Fruit fly (Drosophila melanogaster): Measurements from ENCODE around the gene CycJ.
A peak's percentile ranks its signal among the peaks of the same experiment; 100 is the strongest.

The CycJ gene

dm6 chr3L:3515280-3516020 is 49.2 kb downstream of the CycJ start, which contains the start of gene Eip63E (continued):
- TF ChIP-seq Hand (GFP tag; optimal IDR thresholded peaks at IDR 0.05): no peak
- TF ChIP-seq amos (GFP tag; IDR thresholded peaks at IDR 0.05; ENCODE audit: partially characterized antibody): peak; percentile 45; the same call in 1 of the 2 replicates
- no peak for TF ChIP-seq Nf-YB (GFP tag; optimal IDR thresholded peaks at IDR 0.05)
- 0 out of 3 replicates have a peak, but pooled peaks have one; percentile 10 for TF ChIP-seq CG34224 (GFP tag; IDR thresholded peaks at IDR 0.05; ENCODE audit: partially characterized antibody)
- TF ChIP-seq Hr3 (GFP tag; optimal IDR thresholded peaks at IDR 0.05): no peak
- no peak for TF ChIP-seq so (GFP tag; IDR thresholded peaks at IDR 0.05)
- TF ChIP-seq bigmax (GFP tag; optimal IDR thresholded peaks at IDR 0.05): no peak
- TF ChIP-seq gem (tag; optimal IDR thresholded peaks at IDR 0.05): peak; percentile 13
- no peak for TF ChIP-seq gt (GFP tag; IDR thresholded peaks at IDR 0.05)
- peak; percentile 67 for TF ChIP-seq Fer1 (GFP tag; optimal IDR thresholded peaks at IDR 0.05)
- no peak for TF ChIP-seq fd102C (GFP tag; optimal IDR thresholded peaks at IDR 0.05)
- TF ChIP-seq Dref (GFP tag; IDR thresholded peaks at IDR 0.05): no peak
- TF ChIP-seq CG2120 (GFP tag; optimal IDR thresholded peaks at IDR 0.05): no peak
- no peak for TF ChIP-seq yki (optimal IDR thresholded peaks at IDR 0.05)
- no peak for TF ChIP-seq Six4 (GFP tag; optimal IDR thresholded peaks at IDR 0.05)
- TF ChIP-seq CG2875 (GFP tag; optimal IDR thresholded peaks at IDR 0.05): no peak
- peak; percentile 37 for TF ChIP-seq CG34376 (GFP tag; optimal IDR thresholded peaks at IDR 0.05)
- no peak for TF ChIP-seq Mad (GFP tag; optimal IDR thresholded peaks at IDR 0.05)
- TF ChIP-seq pho (GFP tag; optimal IDR thresholded peaks at IDR 0.05): no peak
- peak; percentile 7 for TF ChIP-seq scrt (GFP tag; optimal IDR thresholded peaks at IDR 0.05)
- no peak for TF ChIP-seq CG7271 (tag; optimal IDR thresholded peaks at IDR 0.05)
- 0 out of 3 replicates have a peak, but pooled peaks have one; percentile 11 for TF ChIP-seq gce (GFP tag; IDR thresholded peaks at IDR 0.05)
- peak in 1 of 2 experiments; percentile 17 for TF ChIP-seq Hr78 (GFP tag; optimal IDR thresholded peaks at IDR 0.05)
- TF ChIP-seq crol (GFP tag; IDR thresholded peaks at IDR 0.05): no peak
- TF ChIP-seq sim (GFP tag; IDR thresholded peaks at IDR 0.05): no peak
- peak; percentile 26; the same call in 1 of the 2 replicates for TF ChIP-seq CG3847 (GFP tag; IDR thresholded peaks at IDR 0.05)
- TF ChIP-seq h (optimal IDR thresholded peaks at IDR 0.05): no peak
- peak; percentile 91 for TF ChIP-seq MESR4 (GFP tag; optimal IDR thresholded peaks at IDR 0.05)
- TF ChIP-seq CG1647 (GFP tag; optimal IDR thresholded peaks at IDR 0.05): no peak
- TF ChIP-seq pan (optimal IDR thresholded peaks at IDR 0.05): no peak
- TF ChIP-seq pan (GFP tag; optimal IDR thresholded peaks at IDR 0.05 in 1 of 2, IDR thresholded peaks at IDR 0.05 in 1 of 2): no peak
- no peak for TF ChIP-seq zf30C (GFP tag; optimal IDR thresholded peaks at IDR 0.05)
- TF ChIP-seq Scr (GFP tag; IDR thresholded peaks at IDR 0.05; ENCODE audit: partially characterized antibody): peak; percentile 46; the same call in 1 of the 2 replicates
- no peak for TF ChIP-seq CG17802 (tag; optimal IDR thresholded peaks at IDR 0.05)
- TF ChIP-seq tgo (GFP tag; IDR thresholded peaks at IDR 0.05): no peak
- TF ChIP-seq vnd (GFP tag; IDR thresholded peaks at IDR 0.05; ENCODE audit: partially characterized antibody): peak; percentile 57; the same call in 2 of the 3 replicates
- peak in 1 of 3 experiments; percentile 3 for TF ChIP-seq Stat92E (GFP tag; optimal IDR thresholded peaks at IDR 0.05)
- no peak for TF ChIP-seq Dad (GFP tag; optimal IDR thresholded peaks at IDR 0.05)
- TF ChIP-seq lilli (GFP tag; optimal IDR thresholded peaks at IDR 0.05): no peak
- TF ChIP-seq Lpt (GFP tag; optimal IDR thresholded peaks at IDR 0.05): no peak
- TF ChIP-seq CTCF (GFP tag; optimal IDR thresholded peaks at IDR 0.05): peak; percentile 38
- no peak for TF ChIP-seq sr (GFP tag; IDR thresholded peaks at IDR 0.05)
- TF ChIP-seq CkIIα-i1 (GFP tag; IDR thresholded peaks at IDR 0.05): no peak
- no peak for TF ChIP-seq NK7.1 (GFP tag; optimal IDR thresholded peaks at IDR 0.05)
- TF ChIP-seq insv (GFP tag; optimal IDR thresholded peaks at IDR 0.05): no peak
- TF ChIP-seq Doc2 (GFP tag; IDR thresholded peaks at IDR 0.05): no peak
- no peak for TF ChIP-seq tll (GFP tag; optimal IDR thresholded peaks at IDR 0.05)
- no peak for TF ChIP-seq CG4424 (GFP tag; optimal IDR thresholded peaks at IDR 0.05)
- no peak for TF ChIP-seq sima (GFP tag; optimal IDR thresholded peaks at IDR 0.05)
- TF ChIP-seq CG10274 (GFP tag; optimal IDR thresholded peaks at IDR 0.05): no peak
